Worm (Caenorhabditis elegans): Measurements from ENCODE around the gene alp-1.

Gene alp-1

DNA sequence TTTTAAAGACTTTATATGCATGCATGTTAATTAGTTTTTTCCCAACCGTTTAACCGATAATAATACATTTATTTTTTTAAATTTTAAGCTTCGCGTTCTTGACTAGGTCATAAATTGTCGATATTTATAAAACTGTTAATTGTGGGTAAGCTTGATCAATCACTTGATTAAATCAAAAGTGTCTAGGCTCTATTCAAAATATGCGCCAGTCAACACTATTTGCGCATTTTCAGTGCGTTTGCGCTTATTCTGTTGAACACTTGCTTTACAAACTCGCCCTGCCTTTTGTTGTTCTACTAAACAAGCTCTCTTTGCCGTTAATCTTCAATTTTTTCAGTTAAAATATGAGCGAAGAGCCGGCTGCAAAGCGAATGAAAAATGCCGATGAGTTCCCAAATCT, 38.8 kb downstream of the alp-1 start, which contains the start of gene spr-2:
Gene spr-2 (plus strand): TSS at position 332 of the 400 bp plus-strand sequence.
- TF ChIP-seq C08G9.2 (tag; optimal IDR thresholded peaks at IDR 0.05) (no peak), hlh-30 (tag; optimal IDR thresholded peaks at IDR 0.05; ENCODE audit: insufficient read depth) (peak; percentile 21), unc-42 (tag; optimal IDR thresholded peaks at IDR 0.05) (peak; percentile 85), unc-86 (tag; optimal IDR thresholded peaks at IDR 0.05) (peak; percentile 36), sox-4 (tag; optimal IDR thresholded peaks at IDR 0.05) (no peak), ceh-31 (tag; optimal IDR thresholded peaks at IDR 0.05) (peak; percentile 16), ceh-30 (tag; optimal IDR thresholded peaks at IDR 0.05) (peak; percentile 13), madf-2 (tag; optimal IDR thresholded peaks at IDR 0.05) (no peak), fkh-10 (GFP tag; optimal IDR thresholded peaks at IDR 0.05) (peak; percentile 8), ceh-14 (tag; optimal IDR thresholded peaks at IDR 0.05) (peak; percentile 17)

DNA sequence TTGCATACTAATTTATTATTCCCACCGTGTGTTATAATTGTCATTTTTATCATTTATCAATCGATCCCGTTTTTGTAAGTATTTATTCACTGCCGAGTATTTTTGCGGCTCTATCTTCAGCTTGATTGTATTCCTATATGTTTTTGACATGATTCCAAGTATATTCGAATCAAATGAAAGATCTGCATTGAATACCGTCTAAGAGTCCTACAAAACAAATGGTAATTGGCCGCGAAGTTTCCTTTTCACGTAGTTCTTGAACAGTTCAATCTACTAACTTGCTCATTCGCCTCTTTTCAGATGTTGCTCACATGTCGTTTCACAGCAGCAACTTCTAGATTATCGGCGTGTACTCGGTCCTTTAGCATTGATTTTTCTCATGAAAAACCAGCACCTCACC, 40.3 kb downstream of the alp-1 start, which contains the start of gene C27B7.2:
Gene C27B7.2 (plus strand): TSS at position 301 of the 400 bp plus-strand sequence.
- TF ChIP-seq odd-2 (tag; optimal IDR thresholded peaks at IDR 0.05) (no peak), elt-4 (tag; optimal IDR thresholded peaks at IDR 0.05) (no peak), pqm-1 (tag; optimal IDR thresholded peaks at IDR 0.05) (no peak), ceh-24 (tag; optimal IDR thresholded peaks at IDR 0.05) (no peak), pros-1 (tag; optimal IDR thresholded peaks at IDR 0.05) (no peak), ceh-9 (tag; optimal IDR thresholded peaks at IDR 0.05) (no peak), lin-11 (tag; optimal IDR thresholded peaks at IDR 0.05) (no peak), che-1 (tag; optimal IDR thresholded peaks at IDR 0.05) (no peak), pha-4 (tag; optimal IDR thresholded peaks at IDR 0.05) (no peak), pha-2 (tag; optimal IDR thresholded peaks at IDR 0.05) (no peak), ztf-16 (tag; optimal IDR thresholded peaks at IDR 0.05) (no peak), hlh-30 (tag; optimal IDR thresholded peaks at IDR 0.05; ENCODE audit: insufficient read depth) (no peak), sox-2 (GFP tag; IDR thresholded peaks at IDR 0.05) (no peak)

DNA sequence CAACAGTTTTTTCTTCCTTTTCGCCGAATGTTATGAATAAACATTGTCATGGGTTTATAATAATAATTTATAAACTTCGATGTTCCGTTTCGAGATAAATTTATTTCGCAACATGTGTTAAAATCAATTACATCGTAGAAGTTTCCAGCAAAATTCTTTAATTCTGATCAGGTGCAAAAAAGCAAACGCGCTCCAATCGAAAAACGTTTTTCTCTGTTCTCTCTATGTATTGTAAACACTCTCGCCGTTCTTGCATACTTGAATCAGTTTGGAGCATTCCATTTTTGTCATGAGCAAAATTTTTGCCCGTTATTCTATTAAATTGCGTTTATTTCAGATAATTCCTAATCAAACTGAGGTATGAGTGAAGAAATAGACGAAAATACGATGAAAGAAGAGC, 41.5 kb downstream of the alp-1 start, which contains the start of gene rad-54.L2:
Gene rad-54.L2 (plus strand): TSS at position 332 of the 400 bp plus-strand sequence.
- TF ChIP-seq K09A11.1 (tag; optimal IDR thresholded peaks at IDR 0.05; ENCODE audit: insufficient read depth) (no peak), ceh-18 (tag; optimal IDR thresholded peaks at IDR 0.05) (no peak), ceh-31 (tag; optimal IDR thresholded peaks at IDR 0.05) (peak; percentile 40), ceh-48 (tag; optimal IDR thresholded peaks at IDR 0.05) (no peak), unc-42 (tag; optimal IDR thresholded peaks at IDR 0.05) (no peak), unc-55 (GFP tag; optimal IDR thresholded peaks at IDR 0.05) (peak; percentile 62), hlh-30 (tag; optimal IDR thresholded peaks at IDR 0.05; ENCODE audit: insufficient read depth) (peak; percentile 55), K02D7.2 (tag; optimal IDR thresholded peaks at IDR 0.05) (no peak), hlh-8 (tag; optimal IDR thresholded peaks at IDR 0.05) (no peak), elt-4 (tag; optimal IDR thresholded peaks at IDR 0.05) (no peak), ets-4 (tag; optimal IDR thresholded peaks at IDR 0.05) (no peak), odd-2 (tag; optimal IDR thresholded peaks at IDR 0.05) (no peak), sox-4 (tag; optimal IDR thresholded peaks at IDR 0.05) (no peak), F13H6.1 (tag; optimal IDR thresholded peaks at IDR 0.05) (no peak), sox-2 (GFP tag; IDR thresholded peaks at IDR 0.05) (no peak), pax-1 (tag; optimal IDR thresholded peaks at IDR 0.05) (peak; percentile 46), nfya-1 (tag; optimal IDR thresholded peaks at IDR 0.05) (peak; percentile 0), Y22D7AL.16 (tag; optimal IDR thresholded peaks at IDR 0.05) (no peak)

DNA sequence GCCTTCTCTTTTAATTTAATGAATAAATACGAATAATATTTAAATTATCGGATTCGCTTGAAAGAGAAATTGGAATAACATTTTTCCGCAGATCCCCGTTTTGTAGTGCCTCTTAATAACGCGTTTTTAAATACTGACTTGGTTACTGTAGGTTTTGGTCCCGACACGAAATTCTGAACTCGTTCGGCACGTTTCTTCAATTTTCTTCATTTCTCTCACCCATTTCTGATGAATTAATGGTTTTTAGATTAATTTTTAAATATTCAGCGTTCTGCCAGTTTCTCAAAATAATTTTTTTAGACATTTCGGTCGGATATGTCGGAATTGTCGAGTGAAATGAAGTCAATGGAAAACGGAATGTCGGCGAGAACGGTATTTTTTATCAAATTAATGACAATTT, 49.1 kb downstream of the alp-1 start, which contains the start of gene C27B7.5:
Gene C27B7.5 (plus strand): TSS at position 301 of the 400 bp plus-strand sequence.
- TF ChIP-seq unc-3 (GFP tag; conservative IDR thresholded peaks at IDR 0.05) (no peak), unc-3 (tag; optimal IDR thresholded peaks at IDR 0.05) (no peak), ets-4 (tag; optimal IDR thresholded peaks at IDR 0.05) (no peak), lim-6 (tag; optimal IDR thresholded peaks at IDR 0.05) (no peak), ceh-19 (GFP tag; optimal IDR thresholded peaks at IDR 0.05) (no peak), pqm-1 (tag; optimal IDR thresholded peaks at IDR 0.05) (no peak), madf-2 (tag; optimal IDR thresholded peaks at IDR 0.05) (no peak), syd-9 (tag; optimal IDR thresholded peaks at IDR 0.05) (no peak), pag-3 (tag; optimal IDR thresholded peaks at IDR 0.05; ENCODE audit: borderline replicate concordance) (no peak)
